Fruit fly (Drosophila melanogaster) whole organism, embryonic: ENCODE results near the gene CG6569.

Experiments used
- CG10565 ChIP-seq: fragments of 200-800 bp; sonication (Bioruptor generic); optimal IDR thresholded peaks from 3 replicates; lab custom pipeline; 2016; ENCODE audit warnings: missing biosample characterization, mild to moderate bottlenecking, missing genetic modification characterization
- CG11504 ChIP-seq: fragments of 200-800 bp; sonication (Bioruptor generic); optimal IDR thresholded peaks from 3 replicates; lab custom pipeline; 2019; ENCODE audit warnings: missing biosample characterization, mild to moderate bottlenecking, missing genetic modification characterization, moderate library complexity
- CG11695 ChIP-seq: fragments of 200-800 bp; sonication (Bioruptor generic); IDR thresholded peaks from 3 replicates; pipeline ENCODE4 v1.3.6; 2022; ENCODE audit warnings: missing biosample characterization, missing genetic modification characterization
- CG13287 ChIP-seq: fragments of 200-800 bp; sonication (Bioruptor generic); IDR thresholded peaks from 2 replicates; pipeline ENCODE4 v1.3.6; 2022; ENCODE audit warnings: missing biosample characterization, missing genetic modification characterization; ENCODE audit not compliant: partially characterized antibody
- CG13296 ChIP-seq: fragments of 200-800 bp; sonication (Bioruptor generic); optimal IDR thresholded peaks from 3 replicates; lab custom pipeline; 2018; ENCODE audit warnings: missing biosample characterization, mild to moderate bottlenecking, missing genetic modification characterization
- CG14860 ChIP-seq: fragments of 200-800 bp; sonication (Bioruptor generic); IDR thresholded peaks from 3 replicates; pipeline ENCODE4 v1.3.6; 2022; ENCODE audit warnings: missing biosample characterization, missing genetic modification characterization; ENCODE audit not compliant: partially characterized antibody
- CG1647 ChIP-seq: fragments of 200-800 bp; sonication (Bioruptor generic); optimal IDR thresholded peaks from 3 replicates; lab custom pipeline; 2016; ENCODE audit warnings: missing biosample characterization, missing genetic modification characterization
- CG16815 ChIP-seq: fragments of 200-800 bp; sonication (Bioruptor generic); optimal IDR thresholded peaks from 3 replicates; lab custom pipeline; 2017; ENCODE audit warnings: missing biosample characterization, mild to moderate bottlenecking, missing genetic modification characterization
- CG31441 ChIP-seq: fragments of 200-800 bp; sonication (Bioruptor generic); IDR thresholded peaks from 2 replicates; pipeline ENCODE4 v1.3.6; 2022; ENCODE audit warnings: missing biosample characterization, missing genetic modification characterization
- CG3281 ChIP-seq: fragments of 200-800 bp; sonication (Bioruptor generic); optimal IDR thresholded peaks from 3 replicates; lab custom pipeline; 2017; ENCODE audit warnings: missing biosample characterization, mild to moderate bottlenecking, missing genetic modification characterization
- CG3838 ChIP-seq: fragments of 200-800 bp; sonication (Bioruptor generic); optimal IDR thresholded peaks from 3 replicates; lab custom pipeline; 2016; ENCODE audit warnings: missing biosample characterization, missing genetic modification characterization
- CG4617 ChIP-seq: fragments of 200-800 bp; sonication (Bioruptor generic); optimal IDR thresholded peaks from 3 replicates; lab custom pipeline; 2016; ENCODE audit warnings: missing biosample characterization, missing genetic modification characterization, borderline replicate concordance
- CG6175 ChIP-seq: fragments of 200-800 bp; sonication (Bioruptor generic); IDR thresholded peaks from 3 replicates; pipeline ENCODE4 v1.3.6; 2022; ENCODE audit warnings: missing biosample characterization, missing genetic modification characterization
- CG7271 ChIP-seq: fragments of 200-800 bp; sonication (Bioruptor generic); optimal IDR thresholded peaks from 2 replicates; lab custom pipeline; 2018; ENCODE audit warnings: missing biosample characterization, mild to moderate bottlenecking, missing genetic modification characterization, moderate library complexity
- CG7839 ChIP-seq: fragments of 200-800 bp; sonication (Bioruptor generic); optimal IDR thresholded peaks from 3 replicates; lab custom pipeline; 2018; ENCODE audit warnings: missing biosample characterization, mild to moderate bottlenecking, missing genetic modification characterization, moderate library complexity
- CG7987 ChIP-seq: fragments of 200-800 bp; sonication (Bioruptor generic); optimal IDR thresholded peaks from 2 replicates; lab custom pipeline; 2018; ENCODE audit warnings: missing biosample characterization, mild to moderate bottlenecking, missing genetic modification characterization, moderate library complexity
- CG8765 ChIP-seq: fragments of 200-800 bp; sonication (Bioruptor generic); IDR thresholded peaks from 2 replicates; pipeline ENCODE4 v1.3.6; 2022; ENCODE audit warnings: missing biosample characterization, missing genetic modification characterization
- CG9437 ChIP-seq: fragments of 200-800 bp; sonication (Bioruptor generic); optimal IDR thresholded peaks from 2 replicates; lab custom pipeline; 2018; ENCODE audit warnings: missing biosample characterization, mild to moderate bottlenecking, missing genetic modification characterization
- Dfd ChIP-seq, 2 experiments: fragments of >200 bp; optimal IDR thresholded peaks; 2 replicates each; lab custom pipeline; 2017; ENCODE audit warnings: missing biosample characterization in 2 of 2, missing genetic modification characterization in 2 of 2
- Fer1 ChIP-seq: fragments of 200-800 bp; sonication (Bioruptor generic); optimal IDR thresholded peaks from 2 replicates; lab custom pipeline; 2017; ENCODE audit warnings: missing biosample characterization, mild to moderate bottlenecking, missing genetic modification characterization
- HmgD ChIP-seq: fragments of 200-800 bp; sonication (Bioruptor generic); optimal IDR thresholded peaks from 3 replicates; lab custom pipeline; 2016; ENCODE audit warnings: missing biosample characterization, missing genetic modification characterization
- Hr51 ChIP-seq, 2 experiments: fragments of 200-800 bp; sonication (Bioruptor generic); optimal IDR thresholded peaks; 2 replicates in 1 of 2; 3 replicates in 1 of 2; lab custom pipeline; 2016 to 2018; ENCODE audit warnings: missing biosample characterization in 2 of 2, missing genetic modification characterization in 2 of 2, mild to moderate bottlenecking in 1 of 2, moderate library complexity in 1 of 2
- MESR4 ChIP-seq: fragments of 200-800 bp; sonication (Bioruptor generic); optimal IDR thresholded peaks from 2 replicates; lab custom pipeline; 2018; ENCODE audit warnings: missing biosample characterization, mild to moderate bottlenecking, missing genetic modification characterization, moderate library complexity
- Mes4 ChIP-seq: fragments of 200-800 bp; sonication (Bioruptor generic); optimal IDR thresholded peaks from 2 replicates; lab custom pipeline; 2016; ENCODE audit warnings: missing biosample characterization, missing genetic modification characterization
- NFAT ChIP-seq: fragments of 200-800 bp; sonication (Bioruptor generic); IDR thresholded peaks from 2 replicates; pipeline ENCODE4 v1.3.6; 2022; ENCODE audit warnings: missing biosample characterization, missing genetic modification characterization
- Oli ChIP-seq: fragments of 200-800 bp; sonication (Bioruptor generic); optimal IDR thresholded peaks from 2 replicates; lab custom pipeline; 2018; ENCODE audit warnings: missing biosample characterization, mild to moderate bottlenecking, missing genetic modification characterization, moderate library complexity
- Opbp ChIP-seq: fragments of 200-800 bp; sonication (Bioruptor generic); IDR thresholded peaks from 3 replicates; pipeline ENCODE4 v1.3.6; 2022; ENCODE audit warnings: missing biosample characterization, missing genetic modification characterization; ENCODE audit not compliant: partially characterized antibody
- Poxn ChIP-seq: fragments of 200-800 bp; sonication (Bioruptor generic); IDR thresholded peaks from 2 replicates; pipeline ENCODE4 v1.3.6; 2022; ENCODE audit warnings: missing biosample characterization, missing genetic modification characterization
- Scr ChIP-seq: fragments of 200-800 bp; sonication (Bioruptor generic); IDR thresholded peaks from 2 replicates; pipeline ENCODE4 v1.3.6; 2022; ENCODE audit warnings: missing biosample characterization, missing genetic modification characterization; ENCODE audit not compliant: partially characterized antibody
- amos ChIP-seq: fragments of 200-800 bp; sonication (Bioruptor generic); IDR thresholded peaks from 2 replicates; pipeline ENCODE4 v1.3.6; 2022; ENCODE audit warnings: missing biosample characterization, missing genetic modification characterization; ENCODE audit not compliant: partially characterized antibody
- bbx ChIP-seq: fragments of 200-800 bp; sonication (Bioruptor generic); IDR thresholded peaks from 2 replicates; pipeline ENCODE4 v1.3.6; 2022; ENCODE audit warnings: missing biosample characterization, missing genetic modification characterization; ENCODE audit not compliant: partially characterized antibody
- btn ChIP-seq: fragments of 200-800 bp; sonication (Bioruptor generic); optimal IDR thresholded peaks from 2 replicates; lab custom pipeline; 2016; ENCODE audit warnings: missing biosample characterization, missing genetic modification characterization
- chif ChIP-seq, 2 experiments: fragments of 200-800 bp; sonication (Bioruptor generic); optimal IDR thresholded peaks; 3 replicates each; lab custom pipeline; 2016; ENCODE audit warnings: missing biosample characterization in 2 of 2, missing genetic modification characterization in 2 of 2
- crol ChIP-seq: fragments of 200-800 bp; sonication (Bioruptor generic); IDR thresholded peaks from 2 replicates; pipeline ENCODE4 v1.3.6; 2022; ENCODE audit warnings: missing biosample characterization, missing genetic modification characterization
- cwo ChIP-seq: fragments of 200-800 bp; sonication (Bioruptor generic); optimal IDR thresholded peaks from 3 replicates; lab custom pipeline; 2017; ENCODE audit warnings: missing biosample characterization, missing genetic modification characterization, mild to moderate bottlenecking, moderate library complexity, missing genetic modification reagents
- disco-r ChIP-seq: fragments of 200-800 bp; sonication (Bioruptor generic); optimal IDR thresholded peaks from 2 replicates; lab custom pipeline; 2016; ENCODE audit warnings: missing biosample characterization, missing genetic modification characterization
- dysf ChIP-seq: fragments of 200-800 bp; sonication (Bioruptor generic); IDR thresholded peaks from 3 replicates; pipeline ENCODE4 v1.3.6; 2022; ENCODE audit warnings: missing biosample characterization, missing genetic modification characterization
- eve ChIP-seq, 2 experiments: fragments of >200 bp; optimal IDR thresholded peaks; 2 replicates each; lab custom pipeline; 2017; ENCODE audit warnings: missing biosample characterization in 2 of 2, missing genetic modification characterization in 2 of 2
- ftz-f1 ChIP-seq: fragments of 200-800 bp; sonication (Bioruptor generic); optimal IDR thresholded peaks from 2 replicates; lab custom pipeline; 2016; ENCODE audit warnings: missing biosample characterization, missing genetic modification characterization
- h ChIP-seq: fragments of >200 bp; optimal IDR thresholded peaks from 2 replicates; lab custom pipeline; 2017
- hbn ChIP-seq: fragments of 200-800 bp; sonication (Bioruptor generic); IDR thresholded peaks from 2 replicates; pipeline ENCODE4 v1.3.6; 2022; ENCODE audit warnings: missing biosample characterization, missing genetic modification characterization; ENCODE audit not compliant: partially characterized antibody
- lbe ChIP-seq: fragments of 200-800 bp; sonication (Bioruptor generic); optimal IDR thresholded peaks from 2 replicates; lab custom pipeline; 2016; ENCODE audit warnings: missing biosample characterization, mild to moderate bottlenecking, missing genetic modification characterization
- odd ChIP-seq: fragments of 200-800 bp; sonication (Bioruptor generic); optimal IDR thresholded peaks from 2 replicates; lab custom pipeline; 2017; ENCODE audit warnings: missing biosample characterization, mild to moderate bottlenecking, missing genetic modification characterization
- pzg ChIP-seq: fragments of 200-800 bp; sonication (Bioruptor generic); optimal IDR thresholded peaks from 3 replicates; lab custom pipeline; 2018; ENCODE audit warnings: missing biosample characterization, mild to moderate bottlenecking, missing genetic modification characterization, moderate library complexity
- scrt ChIP-seq: fragments of 200-800 bp; sonication (Bioruptor generic); optimal IDR thresholded peaks from 2 replicates; lab custom pipeline; 2018; ENCODE audit warnings: missing biosample characterization, mild to moderate bottlenecking, missing genetic modification characterization, moderate library complexity
- sens-2 ChIP-seq: fragments of 200-800 bp; sonication (Bioruptor generic); IDR thresholded peaks from 2 replicates; pipeline ENCODE4 v1.3.6; 2022; ENCODE audit warnings: missing biosample characterization, missing genetic modification characterization
- sna ChIP-seq: fragments of 200-800 bp; sonication (Bioruptor generic); IDR thresholded peaks from 2 replicates; pipeline ENCODE4 v1.3.6; 2022; ENCODE audit warnings: missing biosample characterization, missing genetic modification characterization; ENCODE audit not compliant: partially characterized antibody
- stc ChIP-seq: fragments of 200-800 bp; sonication (Bioruptor generic); IDR thresholded peaks from 2 replicates; pipeline ENCODE4 v1.3.6; 2022; ENCODE audit warnings: missing biosample characterization, missing genetic modification characterization
- toy ChIP-seq: fragments of 200-800 bp; sonication (Bioruptor generic); IDR thresholded peaks from 2 replicates; pipeline ENCODE4 v1.3.6; 2022; ENCODE audit warnings: missing biosample characterization, missing genetic modification characterization
- zen ChIP-seq: fragments of 200-800 bp; sonication (Bioruptor generic); optimal IDR thresholded peaks from 3 replicates; lab custom pipeline; 2018; ENCODE audit warnings: missing biosample characterization, mild to moderate bottlenecking, missing genetic modification characterization, moderate library complexity

The CG6569 gene

DNA sequence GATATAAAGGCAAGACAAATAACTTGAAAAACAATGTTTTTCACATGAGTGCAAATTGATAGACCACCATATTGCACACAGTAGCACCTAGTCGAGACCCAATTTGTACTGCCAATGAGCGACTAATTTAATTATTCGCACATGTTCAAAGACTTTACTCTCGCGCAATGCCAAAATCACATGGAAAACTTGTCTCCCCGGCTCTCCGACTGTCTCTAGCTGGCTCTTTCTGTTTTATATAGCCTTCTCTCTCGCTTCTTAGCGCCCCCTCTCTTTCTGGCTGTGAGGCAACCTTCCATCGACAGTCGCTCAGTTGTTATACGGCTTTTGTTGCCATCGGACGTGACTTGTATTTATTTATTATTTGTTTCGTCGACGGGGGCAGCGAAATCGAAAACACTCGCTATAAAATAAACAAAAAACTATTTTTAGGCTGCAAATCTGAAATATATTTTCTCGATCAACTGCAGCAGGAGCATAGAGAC, 7.3 kb upstream of the CG6569 start, which contains the start of gene CG6656 (continued):
- no peak for TF ChIP-seq scrt (GFP tag; lab: Kevin White, UChicago)
- no peak for TF ChIP-seq disco-r (GFP tag; lab: Kevin White, UChicago)
- TF ChIP-seq NFAT (GFP tag; lab: Robert Waterston, UW), result peak; percentile 34; the same call in 1 of the 2 replicates
- TF ChIP-seq Mes4, result no peak
- TF ChIP-seq Fer1 (GFP tag; lab: Kevin White, UChicago), result peak; percentile 21
- TF ChIP-seq zen (tag; lab: Kevin White, UChicago), result no peak
- TF ChIP-seq h (lab: Kevin White, UChicago), result no peak
- no peak for TF ChIP-seq HmgD
- no peak for TF ChIP-seq CG31441 (GFP tag; lab: Robert Waterston, UW)
- TF ChIP-seq cwo (GFP tag; lab: Kevin White, UChicago), result no peak
- no peak for TF ChIP-seq btn
- TF ChIP-seq CG14860 (GFP tag; lab: Robert Waterston, UW), result 0 out of 3 replicates have a peak, but pooled peaks have one; percentile 28
- no peak for TF ChIP-seq Oli (tag; lab: Kevin White, UChicago)
- no peak for TF ChIP-seq stc
- peak; percentile 67 for TF ChIP-seq lbe (GFP tag; lab: Kevin White, UChicago)
- no peak for TF ChIP-seq CG16815 (GFP tag; lab: Kevin White, UChicago)
- no peak for TF ChIP-seq CG9437 (GFP tag; lab: Kevin White, UChicago)
- TF ChIP-seq eve (GFP tag; optimal IDR thresholded peaks at IDR 0.05; lab: Kevin White, UChicago), result no peak
- no peak for TF ChIP-seq CG11504 (tag; lab: Kevin White, UChicago)
- TF ChIP-seq CG10565 (GFP tag; lab: Kevin White, UChicago), result no peak
- peak; percentile 33; the same call in 1 of the 2 replicates for TF ChIP-seq CG13287 (GFP tag; lab: Robert Waterston, UW)
- TF ChIP-seq bbx (GFP tag; lab: Robert Waterston, UW), result no peak
- TF ChIP-seq sens-2 (GFP tag; lab: Robert Waterston, UW), result no peak
- TF ChIP-seq CG6175 (GFP tag; lab: Robert Waterston, UW), result no peak; the same call in 2 of the 3 replicates
- no peak for TF ChIP-seq CG4617 (GFP tag; lab: Kevin White, UChicago)
- no peak for TF ChIP-seq dysf (GFP tag; lab: Robert Waterston, UW)
- no peak for TF ChIP-seq odd (GFP tag; lab: Kevin White, UChicago)
- TF ChIP-seq CG1647 (GFP tag; lab: Kevin White, UChicago), result no peak
- TF ChIP-seq pzg (GFP tag; lab: Kevin White, UChicago), result no peak
- 0 out of 2 replicates have a peak, but pooled peaks have one; percentile 36 for TF ChIP-seq sna (GFP tag; lab: Robert Waterston, UW)
- TF ChIP-seq CG7987 (GFP tag; lab: Kevin White, UChicago), result no peak
- TF ChIP-seq CG7839, result no peak
- TF ChIP-seq Poxn (GFP tag; lab: Robert Waterston, UW), result no peak
- TF ChIP-seq toy (GFP tag; lab: Robert Waterston, UW), result no peak
- no peak for TF ChIP-seq CG7271 (tag; lab: Kevin White, UChicago)
- TF ChIP-seq Hr51 (GFP tag; optimal IDR thresholded peaks at IDR 0.05; lab: Kevin White, UChicago), result no peak
- TF ChIP-seq chif (GFP tag; optimal IDR thresholded peaks at IDR 0.05; lab: Kevin White, UChicago), result no peak
- no peak for TF ChIP-seq CG8765 (GFP tag; lab: Robert Waterston, UW)
- no peak for TF ChIP-seq CG13296 (GFP tag; lab: Kevin White, UChicago)
- TF ChIP-seq MESR4 (GFP tag; lab: Kevin White, UChicago), result no peak
- peak; percentile 42; the same call in 1 of the 2 replicates for TF ChIP-seq Scr (GFP tag; lab: Robert Waterston, UW)
- TF ChIP-seq ftz-f1, result peak; percentile 34
- no peak for TF ChIP-seq CG3838 (GFP tag; lab: Kevin White, UChicago)
- 0 out of 2 replicates have a peak, but pooled peaks have one; percentile 10 for TF ChIP-seq crol (GFP tag; lab: Robert Waterston, UW)
- no peak for TF ChIP-seq Dfd (GFP tag; optimal IDR thresholded peaks at IDR 0.05; lab: Kevin White, UChicago)
- no peak for TF ChIP-seq Opbp (GFP tag; lab: Robert Waterston, UW)
- no peak for TF ChIP-seq CG3281 (GFP tag; lab: Kevin White, UChicago)
- TF ChIP-seq CG11695 (GFP tag; lab: Robert Waterston, UW), result no peak
- TF ChIP-seq hbn (GFP tag; lab: Robert Waterston, UW), result no peak
- TF ChIP-seq amos (GFP tag; lab: Robert Waterston, UW), result no peak
